Worm (Caenorhabditis elegans) whole organism, early embryonic: ENCODE measurements around the gene clec-164.

Experiments used
- ama-1 ChIP-seq: fragments of 150-350 bp; optimal IDR thresholded peaks from 2 replicates; lab custom pipeline; 2014
- ceh-13 ChIP-seq: fragments of 200-800 bp; sonication (Bioruptor generic); optimal IDR thresholded peaks from 2 replicates; lab custom pipeline; 2018; ENCODE audit warnings: mild to moderate bottlenecking, missing genetic modification characterization, missing compliant biosample characterization
- ceh-36 ChIP-seq: sonication (generic microtip); optimal IDR thresholded peaks from 2 replicates; lab custom pipeline; 2016; ENCODE audit warnings: missing genetic modification characterization, inconsistent platforms, missing compliant biosample characterization
- ets-7 ChIP-seq: sonication (generic microtip); optimal IDR thresholded peaks from 2 replicates; lab custom pipeline; 2016; ENCODE audit warnings: missing genotype, missing genetic modification characterization, missing compliant biosample characterization
- flt-1 ChIP-seq: fragments of 200-800 bp; sonication (Bioruptor generic); IDR thresholded peaks from 2 replicates; pipeline ENCODE4 v1.3.6; 2022; ENCODE audit warnings: missing genetic modification characterization, missing compliant biosample characterization
- hmbx-1 ChIP-seq: sonication (generic microtip); optimal IDR thresholded peaks from 2 replicates; lab custom pipeline; 2016; ENCODE audit warnings: mild to moderate bottlenecking, missing genetic modification characterization, missing compliant biosample characterization
- hmg-4 ChIP-seq: fragments of 200-800 bp; sonication (Bioruptor generic); optimal IDR thresholded peaks from 2 replicates; lab custom pipeline; 2018; ENCODE audit warnings: mild to moderate bottlenecking, missing genetic modification characterization, missing compliant biosample characterization
- hnd-1 ChIP-seq: sonication (generic microtip); optimal IDR thresholded peaks from 2 replicates; lab custom pipeline; 2016; ENCODE audit warnings: missing genetic modification characterization, missing compliant biosample characterization
- pes-1 ChIP-seq: fragments of 200-800 bp; sonication (Bioruptor generic); IDR thresholded peaks from 2 replicates; pipeline ENCODE4 v1.3.6; 2022; ENCODE audit warnings: missing genetic modification reagents, missing genetic modification characterization, missing compliant biosample characterization
- scrt-1 ChIP-seq: fragments of 200-800 bp; sonication (Bioruptor generic); IDR thresholded peaks from 2 replicates; pipeline ENCODE4 v1.3.6; 2022; ENCODE audit warnings: missing genetic modification characterization, missing compliant biosample characterization
- tbx-11 ChIP-seq: fragments of 200-800 bp; sonication (Bioruptor generic); IDR thresholded peaks from 2 replicates; pipeline ENCODE4 v1.3.6; 2022; ENCODE audit warnings: missing genetic modification characterization, missing compliant biosample characterization
- tra-4 ChIP-seq: sonication (generic microtip); optimal IDR thresholded peaks from 2 replicates; lab custom pipeline; 2017; ENCODE audit warnings: missing genetic modification characterization, missing compliant biosample characterization

DNA sequence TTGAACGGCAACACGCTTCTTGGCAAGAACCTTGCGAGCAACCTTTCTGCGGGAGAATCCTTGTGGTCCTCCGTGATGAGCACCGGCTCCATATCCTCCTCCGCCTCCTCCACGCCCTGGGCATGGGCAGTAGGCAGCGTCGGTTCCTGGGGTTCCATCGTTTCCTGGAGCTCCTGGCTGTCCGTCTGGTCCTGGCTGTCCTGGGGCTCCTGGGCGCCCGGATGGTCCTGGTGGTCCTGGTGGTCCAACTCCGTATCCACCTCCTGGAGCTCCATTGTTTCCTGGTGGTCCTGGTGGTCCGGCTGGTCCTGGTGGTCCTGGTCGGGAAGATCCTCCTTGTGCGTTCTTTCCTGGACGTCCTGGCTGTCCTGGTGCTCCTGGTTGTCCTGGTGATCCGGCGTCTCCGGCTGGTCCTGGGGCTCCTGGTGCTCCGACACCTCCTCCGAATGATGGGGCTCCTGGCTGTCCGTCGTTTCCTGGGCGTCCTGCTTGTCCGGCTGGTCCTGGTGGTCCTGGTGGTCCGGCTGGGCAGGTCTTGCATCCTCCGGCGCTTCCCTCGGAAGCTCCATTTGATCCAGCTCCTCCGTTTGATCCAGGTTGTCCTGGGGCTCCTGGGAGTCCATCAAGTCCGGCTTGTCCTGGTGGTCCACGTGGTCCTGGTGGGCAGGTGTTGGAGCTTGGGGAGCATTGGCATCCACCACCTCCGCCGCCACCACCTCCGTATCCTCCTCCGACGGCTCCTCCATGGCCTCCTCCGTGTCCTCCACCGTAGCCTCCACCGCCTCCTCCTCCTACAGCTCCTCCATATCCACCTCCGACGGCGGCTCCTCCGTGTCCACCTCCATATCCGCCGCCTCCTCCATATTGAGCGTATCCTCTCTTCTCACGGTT, 46.3 kb downstream of the clec-164 start:
- no peak for TF ChIP-seq ceh-36 (tag; lab: Kevin White, UChicago)
- no peak for TF ChIP-seq pes-1 (GFP tag; lab: Robert Waterston, UW)
- no peak for TF ChIP-seq hnd-1 (tag; lab: Kevin White, UChicago)
- no peak for TF ChIP-seq ama-1 (lab: Kevin White, UChicago)
- no peak for TF ChIP-seq tbx-11 (GFP tag; lab: Robert Waterston, UW)
- TF ChIP-seq hmg-4 (GFP tag; lab: Kevin White, UChicago) = no peak
- TF ChIP-seq hmbx-1 = no peak
- TF ChIP-seq tra-4 = no peak
- TF ChIP-seq ets-7 (tag; lab: Kevin White, UChicago) = no peak
- no peak for TF ChIP-seq flt-1 (GFP tag; lab: Robert Waterston, UW)
- no peak for TF ChIP-seq scrt-1
- TF ChIP-seq ceh-13 (GFP tag; lab: Kevin White, UChicago) = no peak
